Fruit fly (Drosophila melanogaster): ENCODE data around the gene muc.

DNA sequence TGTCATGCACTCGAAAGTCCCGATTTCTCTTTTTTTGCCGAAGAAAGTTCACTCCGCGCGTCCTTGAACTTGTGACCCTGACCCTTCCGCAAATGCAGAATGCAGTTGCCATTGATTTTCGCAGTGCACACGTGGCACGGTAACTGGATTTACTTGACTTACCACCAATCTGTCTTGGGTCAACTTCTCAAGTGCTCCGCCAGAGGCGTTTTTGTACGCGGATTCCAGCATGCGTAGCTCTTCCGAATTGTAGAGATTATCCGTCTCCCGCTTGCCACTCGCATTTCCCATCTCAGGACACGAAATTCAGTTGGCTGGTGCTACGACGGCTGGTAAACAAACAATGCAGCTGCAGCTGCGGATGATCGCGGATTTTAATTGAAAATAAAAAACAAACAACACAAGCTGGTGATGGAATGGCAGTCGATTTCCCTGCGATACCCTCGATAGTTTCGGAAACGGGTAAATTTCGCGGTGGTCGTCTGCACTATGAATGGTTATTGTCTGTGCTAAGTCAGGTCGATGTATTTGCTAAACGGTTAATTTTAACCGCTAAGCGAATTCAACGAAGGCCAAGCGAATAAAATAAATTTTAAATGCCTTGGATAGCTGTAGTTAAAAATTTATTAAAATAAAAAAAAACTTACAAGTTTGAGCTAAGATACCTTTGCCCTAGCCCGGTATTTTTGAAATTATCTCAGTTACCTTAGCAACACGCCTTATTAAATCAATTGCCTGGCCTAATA is 38.7 kb upstream of the muc start, which contains the start of the genes CG5149 and gudu:
- TF ChIP-seq Nf-YB (GFP tag; optimal IDR thresholded peaks at IDR 0.05), result no peak
- no peak for TF ChIP-seq crol (GFP tag; IDR thresholded peaks at IDR 0.05)
- TF ChIP-seq h (optimal IDR thresholded peaks at IDR 0.05), result no peak
- no peak for TF ChIP-seq grau (tag; optimal IDR thresholded peaks at IDR 0.05)

Data from whole organism, embryonic.